Fruit fly (Drosophila melanogaster): ENCODE data around the gene CG10581.

DNA sequence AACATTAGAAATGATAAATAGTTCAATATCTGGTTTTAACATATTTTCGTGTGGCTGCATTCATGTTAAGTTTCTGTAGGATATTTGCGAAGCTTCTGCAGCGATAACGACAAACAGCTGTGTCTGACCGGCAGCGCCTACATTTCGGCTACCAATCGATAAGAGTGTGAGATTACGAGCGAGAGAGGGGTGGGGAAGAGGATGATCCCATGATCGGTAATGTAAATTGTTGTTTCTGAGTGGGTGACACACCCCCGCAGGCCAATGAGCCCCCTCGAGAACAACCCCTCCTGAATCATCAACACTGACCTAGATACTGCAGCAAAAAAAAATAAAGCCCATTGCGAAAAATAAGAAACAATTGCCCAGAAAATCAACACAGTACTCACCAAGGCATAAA is 9.4 kb downstream of the CG10581 start:
- TF ChIP-seq CG8478 (optimal IDR thresholded peaks at IDR 0.05) = no peak
- TF ChIP-seq CTCF (optimal IDR thresholded peaks at IDR 0.05) = no peak

Measured in S2 (cell line).